Fruit fly (Drosophila melanogaster) whole organism: ENCODE measurements around the gene CG18301.

ENCODE experiments used
- CG8478 ChIP-seq: fragments of >200 bp; optimal IDR thresholded peaks from 2 replicates; lab custom pipeline; 2018; ENCODE audit warnings: inconsistent platforms
- Dll ChIP-seq: fragments of >200 bp; optimal IDR thresholded peaks from 2 replicates; lab custom pipeline; 2017
- EcR ChIP-seq, 2 experiments: fragments of >200 bp; optimal IDR thresholded peaks; 2 replicates each; lab custom pipeline; 2017; ENCODE audit warnings: missing biosample characterization in 2 of 2, missing genetic modification characterization in 2 of 2, missing genetic modification reagents in 2 of 2
- pan ChIP-seq: fragments of >200 bp; optimal IDR thresholded peaks from 2 replicates; lab custom pipeline; 2017
- psq ChIP-seq: fragments of >200 bp; optimal IDR thresholded peaks from 2 replicates; lab custom pipeline; 2017
- usp ChIP-seq: fragments of >200 bp; optimal IDR thresholded peaks from 2 replicates; lab custom pipeline; 2017; ENCODE audit warnings: missing biosample characterization, missing genetic modification characterization, mixed read lengths

- TF ChIP-seq Dll (lab: Kevin White, UChicago) (no peak), EcR (GFP tag; optimal IDR thresholded peaks at IDR 0.05; lab: Kevin White, UChicago) (no peak), psq (no peak), usp (no peak), pan (lab: Kevin White, UChicago) (no peak), CG8478 (lab: Kevin White, UChicago) (no peak)
Observed at dm6 chr2L:10488484-10489223, 43.0 kb upstream of the CG18301 start, which contains the start of the genes Cog4 and CG6144.
